Worm (Caenorhabditis elegans): ENCODE measurements around the gene lys-2.

Gene lys-2

ce11 chrV:10241121-10241803 lies 40.0 kb downstream of the lys-2 start, which contains the start of the genes C12D8.21 and col-148:
Gene C12D8.21 (minus strand): TSS chrV:10241188.
Gene col-148 (plus strand): TSS chrV:10241753.
- TF ChIP-seq ceh-40 (GFP tag; IDR thresholded peaks at IDR 0.05) (no peak), tbx-9 (tag; optimal IDR thresholded peaks at IDR 0.05; ENCODE audit: borderline replicate concordance) (no peak), mxl-1 (tag; optimal IDR thresholded peaks at IDR 0.05) (no peak), athp-1 (tag; optimal IDR thresholded peaks at IDR 0.05) (no peak), K11D2.4 (GFP tag; IDR thresholded peaks at IDR 0.05) (no peak), ztf-22 (GFP tag; optimal IDR thresholded peaks at IDR 0.05) (no peak), dpff-1 (tag; optimal IDR thresholded peaks at IDR 0.05) (no peak), F55B11.4 (tag; optimal IDR thresholded peaks at IDR 0.05; ENCODE audit: borderline replicate concordance, insufficient read depth) (no peak), gei-17 (GFP tag; optimal IDR thresholded peaks at IDR 0.05) (no peak), atf-7 (tag; optimal IDR thresholded peaks at IDR 0.05) (no peak), nfya-1 (tag; optimal IDR thresholded peaks at IDR 0.05; ENCODE audit: borderline replicate concordance, insufficient read depth) (no peak), ets-4 (GFP tag; optimal IDR thresholded peaks at IDR 0.05) (no peak), F49E8.2 (tag; optimal IDR thresholded peaks at IDR 0.05; ENCODE audit: insufficient read depth) (no peak), zfh-2 (GFP tag; conservative IDR thresholded peaks at IDR 0.05) (no peak), C17E4.6 (GFP tag; IDR thresholded peaks at IDR 0.05) (no peak)

DNA sequence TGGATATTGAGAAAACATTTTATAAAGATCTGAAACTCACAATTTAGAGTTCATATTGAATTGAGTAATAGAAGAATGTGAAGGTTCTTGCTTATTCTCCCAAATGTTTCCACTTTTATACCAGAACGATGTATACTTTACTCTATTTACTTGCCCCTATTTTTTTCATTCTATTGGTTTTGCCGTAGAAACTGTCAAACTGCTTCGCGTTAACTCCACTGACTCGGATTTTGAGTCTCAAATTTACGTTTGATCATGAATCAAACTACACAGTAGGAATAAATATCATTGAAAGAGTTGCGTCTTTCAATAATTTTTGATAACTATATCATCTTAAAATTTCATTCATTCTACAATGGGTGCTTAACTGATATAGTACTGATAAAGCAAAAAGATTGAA lies 41.4 kb downstream of the lys-2 start, which contains the start of gene fipr-8:
TSS of gene fipr-8 (minus strand) at position 101 of the 400 bp plus-strand sequence.
- TF ChIP-seq hmg-20 (GFP tag; IDR thresholded peaks at IDR 0.05) (no peak), nfyb-1 (GFP tag; IDR thresholded peaks at IDR 0.05) (no peak), ceh-40 (GFP tag; IDR thresholded peaks at IDR 0.05) (no peak), Y67H2A.10 (GFP tag; conservative IDR thresholded peaks at IDR 0.05) (no peak), hlh-26 (GFP tag; conservative IDR thresholded peaks at IDR 0.05) (no peak)

DNA sequence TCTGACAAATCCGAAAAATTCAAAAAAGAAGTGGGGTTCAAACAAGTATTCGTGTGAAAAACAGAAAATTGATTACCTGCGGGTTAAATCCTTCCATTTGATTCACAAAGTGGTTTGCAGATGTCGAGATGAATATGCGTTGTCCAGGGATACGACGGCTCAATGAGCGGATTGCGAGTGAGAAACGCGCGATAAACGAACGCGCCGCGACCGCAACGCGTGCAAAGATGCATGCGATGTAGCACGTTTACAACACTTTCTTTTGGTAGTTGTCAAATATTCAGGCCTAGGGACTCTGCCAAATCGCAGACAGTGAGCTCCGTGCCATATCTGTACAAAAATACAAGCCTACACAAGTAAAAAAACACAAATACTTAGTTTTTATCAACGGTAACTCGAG lies 42.6 kb downstream of the lys-2 start, which contains the start of gene fubl-1:
TSS of gene fubl-1 (minus strand) at position 202 of the 400 bp plus-strand sequence.
- TF ChIP-seq pha-4 (tag; optimal IDR thresholded peaks at IDR 0.05) (no peak), F10E7.11 (tag; optimal IDR thresholded peaks at IDR 0.05) (no peak), Y53F4B.3 (GFP tag; IDR thresholded peaks at IDR 0.05) (no peak), lin-54 (GFP tag; optimal IDR thresholded peaks at IDR 0.05) (no peak), ztf-3 (GFP tag; optimal IDR thresholded peaks at IDR 0.05) (no peak), aptf-2 (GFP tag; conservative IDR thresholded peaks at IDR 0.05) (0 out of 2 replicates have a peak, but pooled peaks have one; percentile 13), sdz-38 (tag; optimal IDR thresholded peaks at IDR 0.05) (no peak), mes-4 (tag; optimal IDR thresholded peaks at IDR 0.05) (no peak), sptf-2 (GFP tag; optimal IDR thresholded peaks at IDR 0.05) (no peak), cebp-1 (GFP tag; IDR thresholded peaks at IDR 0.05) (no peak), cebp-1 (tag; optimal IDR thresholded peaks at IDR 0.05) (no peak), ccch-3 (GFP tag; optimal IDR thresholded peaks at IDR 0.05) (no peak), attf-6 (GFP tag; IDR thresholded peaks at IDR 0.05) (no peak), F39B2.1 (GFP tag; IDR thresholded peaks at IDR 0.05) (no peak), F52B5.7 (tag; optimal IDR thresholded peaks at IDR 0.05) (no peak), lin-35 (GFP tag; optimal IDR thresholded peaks at IDR 0.05) (no peak), nhr-90 (tag; optimal IDR thresholded peaks at IDR 0.05) (no peak), ztf-26 (tag; optimal IDR thresholded peaks at IDR 0.05) (no peak), repo-1 (tag; optimal IDR thresholded peaks at IDR 0.05) (no peak), tbp1 (GFP tag; optimal IDR thresholded peaks at IDR 0.05) (no peak), zfh-2 (GFP tag; conservative IDR thresholded peaks at IDR 0.05) (no peak), Y95B8A.8 (GFP tag; IDR thresholded peaks at IDR 0.05) (no peak), tlf-1 (GFP tag; optimal IDR thresholded peaks at IDR 0.05) (no peak), F37B4.10 (GFP tag; IDR thresholded peaks at IDR 0.05) (no peak), madf-8 (GFP tag; conservative IDR thresholded peaks at IDR 0.05) (peak; percentile 71), nfyb-1 (GFP tag; IDR thresholded peaks at IDR 0.05) (no peak), tbx-9 (tag; optimal IDR thresholded peaks at IDR 0.05; ENCODE audit: borderline replicate concordance) (no peak), ceh-100 (GFP tag; IDR thresholded peaks at IDR 0.05) (no peak), lsy-27 (tag; optimal IDR thresholded peaks at IDR 0.05; ENCODE audit: borderline replicate concordance, insufficient read depth) (no peak)

Data from whole organism, young adult.